Fruit fly (Drosophila melanogaster) whole organism, embryonic: ENCODE results near the gene CG5254.

ENCODE experiments used
- CG12236 ChIP-seq: fragments of 200-800 bp; sonication (Bioruptor generic); optimal IDR thresholded peaks from 2 replicates; lab custom pipeline; 2016; ENCODE audit warnings: missing biosample characterization, missing genetic modification characterization
- CG16863 ChIP-seq: fragments of 200-800 bp; sonication (Bioruptor generic); optimal IDR thresholded peaks from 3 replicates; lab custom pipeline; 2016; ENCODE audit warnings: missing biosample characterization, missing genetic modification characterization

dm6 chrX:796397-796989 is 46.3 kb downstream of the CG5254 start:
- no peak for TF ChIP-seq CG12236 (GFP tag; lab: Kevin White, UChicago)
- TF ChIP-seq CG16863 (GFP tag; lab: Kevin White, UChicago), result no peak
